Fruit fly (Drosophila melanogaster): ENCODE results near the gene CG33333.

Gene CG33333

dm6 chr3R:17402434-17402833, 14.8 kb upstream of the CG33333 start, which contains the start of gene Sur-8 (continued):
- TF ChIP-seq dan (GFP tag; IDR thresholded peaks at IDR 0.05) (no peak), pnt (GFP tag; optimal IDR thresholded peaks at IDR 0.05) (peak; percentile 65), mam (GFP tag; optimal IDR thresholded peaks at IDR 0.05) (peak; percentile 69), CG6765 (GFP tag; optimal IDR thresholded peaks at IDR 0.05) (peak; percentile 63), vnd (GFP tag; IDR thresholded peaks at IDR 0.05; ENCODE audit: partially characterized antibody) (no peak), mld (GFP tag; IDR thresholded peaks at IDR 0.05; ENCODE audit: partially characterized antibody) (peak; percentile 11; the same call in 1 of the 3 replicates), nerfin-2 (GFP tag; IDR thresholded peaks at IDR 0.05; ENCODE audit: partially characterized antibody) (no peak), CG33213 (GFP tag; optimal IDR thresholded peaks at IDR 0.05) (peak; percentile 67), sim (GFP tag; IDR thresholded peaks at IDR 0.05) (0 out of 2 replicates have a peak, but pooled peaks have one; percentile 31), CG9797 (GFP tag; optimal IDR thresholded peaks at IDR 0.05) (no peak), CG6689 (GFP tag; IDR thresholded peaks at IDR 0.05) (peak; percentile 45; the same call in 1 of the 2 replicates), CG12236 (GFP tag; optimal IDR thresholded peaks at IDR 0.05) (no peak), al (GFP tag; IDR thresholded peaks at IDR 0.05) (peak; percentile 21; the same call in 1 of the 2 replicates), tgo (GFP tag; IDR thresholded peaks at IDR 0.05) (peak; percentile 67; the same call in 2 of the 3 replicates), CG2712 (tag; optimal IDR thresholded peaks at IDR 0.05) (no peak), CG1647 (GFP tag; optimal IDR thresholded peaks at IDR 0.05) (peak; percentile 55), Oli (tag; optimal IDR thresholded peaks at IDR 0.05) (peak; percentile 28), Spps (tag; optimal IDR thresholded peaks at IDR 0.05) (no peak), bcd (GFP tag; optimal IDR thresholded peaks at IDR 0.05) (peak; percentile 60), CG14050 (GFP tag; IDR thresholded peaks at IDR 0.05) (peak; percentile 59), NC2β (GFP tag; optimal IDR thresholded peaks at IDR 0.05) (peak; percentile 52), en (GFP tag; optimal IDR thresholded peaks at IDR 0.05) (peak; percentile 33), Fer3 (tag; optimal IDR thresholded peaks at IDR 0.05) (peak; percentile 49), CG1024 (GFP tag; IDR thresholded peaks at IDR 0.05) (peak; percentile 80), prd (optimal IDR thresholded peaks at IDR 0.05) (no peak), prd (GFP tag; IDR thresholded peaks at IDR 0.05) (peak; percentile 75), zen2 (GFP tag; IDR thresholded peaks at IDR 0.05; ENCODE audit: partially characterized antibody) (0 out of 3 replicates have a peak, but pooled peaks have one; percentile 33), Sry-δ (GFP tag; optimal IDR thresholded peaks at IDR 0.05) (peak; percentile 23), Pdp1 (GFP tag; optimal IDR thresholded peaks at IDR 0.05) (peak; percentile 54 to 69), Lhr (GFP tag; optimal IDR thresholded peaks at IDR 0.05) (peak; percentile 32), corto (GFP tag; optimal IDR thresholded peaks at IDR 0.05) (no peak), pb (GFP tag; optimal IDR thresholded peaks at IDR 0.05) (peak; percentile 59), gce (GFP tag; IDR thresholded peaks at IDR 0.05) (0 out of 3 replicates have a peak, but pooled peaks have one; percentile 15), CG10274 (GFP tag; optimal IDR thresholded peaks at IDR 0.05) (peak; percentile 45), CG2678 (tag; optimal IDR thresholded peaks at IDR 0.05) (peak; percentile 48), br (optimal IDR thresholded peaks at IDR 0.05) (no peak), Gsc (GFP tag; IDR thresholded peaks at IDR 0.05) (no peak), wor (GFP tag; IDR thresholded peaks at IDR 0.05) (peak; percentile 29), CG6813 (GFP tag; optimal IDR thresholded peaks at IDR 0.05) (peak; percentile 1), MBD-R2 (GFP tag; IDR thresholded peaks at IDR 0.05) (peak; percentile 55; the same call in 1 of the 2 replicates), CG10959 (GFP tag; IDR thresholded peaks at IDR 0.05) (peak; percentile 29; the same call in 1 of the 2 replicates), gsb (GFP tag; IDR thresholded peaks at IDR 0.05) (peak; percentile 60), CG6654 (GFP tag; optimal IDR thresholded peaks at IDR 0.05) (peak; percentile 3), CG5180 (GFP tag; optimal IDR thresholded peaks at IDR 0.05) (no peak), Ptx1 (GFP tag; IDR thresholded peaks at IDR 0.05) (peak; percentile 81), lab (GFP tag; optimal IDR thresholded peaks at IDR 0.05) (peak; percentile 79), Optix (GFP tag; IDR thresholded peaks at IDR 0.05) (peak; percentile 75), Atf-2 (GFP tag; optimal IDR thresholded peaks at IDR 0.05) (peak; percentile 65), CG4404 (GFP tag; IDR thresholded peaks at IDR 0.05) (no peak), CG34422 (GFP tag; IDR thresholded peaks at IDR 0.05) (peak; percentile 58; the same call in 2 of the 3 replicates), Max (GFP tag; optimal IDR thresholded peaks at IDR 0.05) (no peak)

All from whole organism, embryonic.